Worm (Caenorhabditis elegans) whole organism, L2 larva: Measurements from ENCODE around the gene srh-75.

Experiments used
- ZK546.5 ChIP-seq: sonication (generic microtip); optimal IDR thresholded peaks from 2 replicates; lab custom pipeline; 2017; ENCODE audit warnings: missing biosample characterization, missing genetic modification characterization
- ama-1 ChIP-seq: fragments of 150-350 bp; optimal IDR thresholded peaks from 2 replicates; lab custom pipeline; 2018; ENCODE audit warnings: inconsistent platforms
- dmd-4 ChIP-seq: sonication (generic microtip); optimal IDR thresholded peaks from 2 replicates; lab custom pipeline; 2017; ENCODE audit warnings: missing biosample characterization, missing genetic modification characterization
- egl-27 ChIP-seq: sonication (generic microtip); optimal IDR thresholded peaks from 3 replicates; lab custom pipeline; 2017; ENCODE audit warnings: missing biosample characterization, missing genetic modification reagents, missing genetic modification characterization
- elt-3 ChIP-seq: sonication (generic microtip); optimal IDR thresholded peaks from 2 replicates; lab custom pipeline; 2017; ENCODE audit warnings: missing biosample characterization, missing genetic modification characterization
- gmeb-1 ChIP-seq: fragments of 150-350 bp; optimal IDR thresholded peaks from 2 replicates; lab custom pipeline; 2014; ENCODE audit warnings: missing biosample characterization, missing genetic modification characterization
- mab-5 ChIP-seq: fragments of 150-350 bp; optimal IDR thresholded peaks from 2 replicates; lab custom pipeline; 2014; ENCODE audit warnings: missing biosample characterization, missing genetic modification characterization
- nhr-11 ChIP-seq: fragments of 150-350 bp; optimal IDR thresholded peaks from 2 replicates; lab custom pipeline; 2014; ENCODE audit warnings: missing biosample characterization, missing genetic modification characterization
- nhr-77 ChIP-seq: fragments of 150-350 bp; optimal IDR thresholded peaks from 2 replicates; lab custom pipeline; 2014; ENCODE audit warnings: missing biosample characterization, missing genetic modification characterization
- sem-4 ChIP-seq: fragments of 150-350 bp; optimal IDR thresholded peaks from 2 replicates; lab custom pipeline; 2014; ENCODE audit warnings: missing biosample characterization, missing genetic modification reagents, missing genetic modification characterization
- skn-1 ChIP-seq: sonication (generic microtip); optimal IDR thresholded peaks from 2 replicates; lab custom pipeline; 2017; ENCODE audit warnings: missing biosample characterization, missing genetic modification characterization
- snpc-4 ChIP-seq: fragments of 150-350 bp; optimal IDR thresholded peaks from 2 replicates; lab custom pipeline; 2014; ENCODE audit warnings: missing biosample characterization, missing genetic modification characterization
- unc-39 ChIP-seq: fragments of 150-350 bp; optimal IDR thresholded peaks from 2 replicates; lab custom pipeline; 2014; ENCODE audit warnings: missing biosample characterization, missing genetic modification characterization
- unc-62 ChIP-seq: fragments of 150-350 bp; optimal IDR thresholded peaks from 2 replicates; lab custom pipeline; 2014; ENCODE audit warnings: missing biosample characterization, missing genetic modification reagents, missing genetic modification characterization

ce11 chrV:11060239-11060984, 3.5 kb upstream of the srh-75 start, which contains the start of gene T04C12.11:
- no peak for TF ChIP-seq unc-62 (GFP tag; lab: Kevin White, UChicago)
- no peak for TF ChIP-seq ama-1 (lab: Kevin White, UChicago)
- TF ChIP-seq nhr-77 (tag; lab: Kevin White, UChicago): no peak
- TF ChIP-seq elt-3 (tag; lab: Kevin White, UChicago): no peak
- no peak for TF ChIP-seq dmd-4 (tag; lab: Kevin White, UChicago)
- TF ChIP-seq mab-5 (tag; lab: Kevin White, UChicago): no peak
- no peak for TF ChIP-seq sem-4 (tag; lab: Kevin White, UChicago)
- TF ChIP-seq ZK546.5: no peak
- no peak for TF ChIP-seq nhr-11 (tag; lab: Kevin White, UChicago)
- no peak for TF ChIP-seq gmeb-1 (tag; lab: Kevin White, UChicago)
- TF ChIP-seq unc-39 (tag; lab: Kevin White, UChicago): no peak
- TF ChIP-seq egl-27 (tag; lab: Kevin White, UChicago): no peak
- no peak for TF ChIP-seq snpc-4 (tag; lab: Kevin White, UChicago)
- no peak for TF ChIP-seq skn-1 (tag; lab: Kevin White, UChicago)
